Fruit fly (Drosophila melanogaster): Measurements from ENCODE around the gene CG12256.

dm6 chr3R:12253887-12254286, 27.7 kb upstream of the CG12256 start, which contains the start of gene CG3942:
- TF ChIP-seq Mnt (GFP tag; optimal IDR thresholded peaks at IDR 0.05) (no peak), Hr96 (GFP tag; optimal IDR thresholded peaks at IDR 0.05) (no peak), CG7045 (GFP tag; optimal IDR thresholded peaks at IDR 0.05) (no peak), kay (GFP tag; ENCODE audit: borderline replicate concordance) (no peak), CG11617 (GFP tag; optimal IDR thresholded peaks at IDR 0.05) (no peak), toe (GFP tag; optimal IDR thresholded peaks at IDR 0.05) (no peak), cic (GFP tag; optimal IDR thresholded peaks at IDR 0.05) (no peak), CG5204 (GFP tag; optimal IDR thresholded peaks at IDR 0.05) (no peak), CG1620 (GFP tag; optimal IDR thresholded peaks at IDR 0.05) (no peak), cnc (optimal IDR thresholded peaks at IDR 0.05) (no peak), Clk (GFP tag; optimal IDR thresholded peaks at IDR 0.05) (no peak), Crg-1 (GFP tag; optimal IDR thresholded peaks at IDR 0.05) (no peak)

All from whole organism, adult.